Worm (Caenorhabditis elegans): ENCODE data around the gene ugt-39.

ugt-39 gene

ce11 chrV:7132248-7132647 lies 24.7 kb upstream of the ugt-39 start, which contains the start of gene sre-10:
Gene sre-10 (plus strand): TSS chrV:7132548.
- no peak for TF ChIP-seq klf-2 (GFP tag; conservative IDR thresholded peaks at IDR 0.05)
- TF ChIP-seq flt-1 (GFP tag; IDR thresholded peaks at IDR 0.05), result no peak
- TF ChIP-seq ref-1 (GFP tag; conservative IDR thresholded peaks at IDR 0.05), result no peak
- no peak for TF ChIP-seq T22C8.4 (GFP tag; IDR thresholded peaks at IDR 0.05)
- no peak for TF ChIP-seq cog-1 (tag; optimal IDR thresholded peaks at IDR 0.05)
- TF ChIP-seq ztf-29 (GFP tag; IDR thresholded peaks at IDR 0.05), result no peak
- TF ChIP-seq tab-1 (GFP tag; IDR thresholded peaks at IDR 0.05), result no peak
- TF ChIP-seq med-1 (GFP tag; optimal IDR thresholded peaks at IDR 0.05; ENCODE audit: insufficient read depth), result no peak

ce11 chrV:7133963-7134362 lies 23.0 kb upstream of the ugt-39 start, which contains the start of gene F10D2.16:
Gene F10D2.16 (plus strand): TSS chrV:7134263.
- no peak for TF ChIP-seq ztf-23 (GFP tag; IDR thresholded peaks at IDR 0.05)
- TF ChIP-seq med-1 (GFP tag; optimal IDR thresholded peaks at IDR 0.05; ENCODE audit: insufficient read depth), result no peak
- no peak for TF ChIP-seq ref-1 (GFP tag; conservative IDR thresholded peaks at IDR 0.05)
- TF ChIP-seq T22C8.4 (GFP tag; IDR thresholded peaks at IDR 0.05), result no peak
- TF ChIP-seq flt-1 (GFP tag; IDR thresholded peaks at IDR 0.05), result no peak
- no peak for TF ChIP-seq cog-1 (tag; optimal IDR thresholded peaks at IDR 0.05)
- no peak for TF ChIP-seq tab-1 (GFP tag; IDR thresholded peaks at IDR 0.05)
- no peak for TF ChIP-seq ztf-29 (GFP tag; IDR thresholded peaks at IDR 0.05)
- TF ChIP-seq klf-2 (GFP tag; conservative IDR thresholded peaks at IDR 0.05), result no peak

ce11 chrV:7136859-7137258 lies 20.1 kb upstream of the ugt-39 start:
- TF ChIP-seq klf-2 (GFP tag; conservative IDR thresholded peaks at IDR 0.05) (no peak), T22C8.4 (GFP tag; IDR thresholded peaks at IDR 0.05) (no peak), ztf-23 (GFP tag; IDR thresholded peaks at IDR 0.05) (no peak), ref-1 (GFP tag; conservative IDR thresholded peaks at IDR 0.05) (no peak)

ce11 chrV:7138320-7138719 lies 18.6 kb upstream of the ugt-39 start, which contains the start of gene str-112:
Gene str-112 (minus strand): TSS chrV:7138420.
- TF ChIP-seq ztf-29 (GFP tag; IDR thresholded peaks at IDR 0.05) (no peak), cog-1 (tag; optimal IDR thresholded peaks at IDR 0.05) (no peak)

- TF ChIP-seq tab-1 (GFP tag; IDR thresholded peaks at IDR 0.05) (no peak), med-1 (GFP tag; optimal IDR thresholded peaks at IDR 0.05; ENCODE audit: insufficient read depth) (no peak), cog-1 (tag; optimal IDR thresholded peaks at IDR 0.05) (no peak), flt-1 (GFP tag; IDR thresholded peaks at IDR 0.05) (no peak), ref-1 (GFP tag; conservative IDR thresholded peaks at IDR 0.05) (no peak), ztf-29 (GFP tag; IDR thresholded peaks at IDR 0.05) (no peak), ztf-23 (GFP tag; IDR thresholded peaks at IDR 0.05) (no peak), klf-2 (GFP tag; conservative IDR thresholded peaks at IDR 0.05) (no peak), T22C8.4 (GFP tag; IDR thresholded peaks at IDR 0.05) (no peak)
Observed at ce11 chrV:7140368-7140767, 16.6 kb upstream of the ugt-39 start.

- TF ChIP-seq med-1 (GFP tag; optimal IDR thresholded peaks at IDR 0.05; ENCODE audit: insufficient read depth), result no peak
- TF ChIP-seq T22C8.4 (GFP tag; IDR thresholded peaks at IDR 0.05), result no peak
- no peak for TF ChIP-seq ztf-29 (GFP tag; IDR thresholded peaks at IDR 0.05)
- no peak for TF ChIP-seq cog-1 (tag; optimal IDR thresholded peaks at IDR 0.05)
- TF ChIP-seq ref-1 (GFP tag; conservative IDR thresholded peaks at IDR 0.05), result no peak
- no peak for TF ChIP-seq klf-2 (GFP tag; conservative IDR thresholded peaks at IDR 0.05)
- no peak for TF ChIP-seq ztf-23 (GFP tag; IDR thresholded peaks at IDR 0.05)
- no peak for TF ChIP-seq flt-1 (GFP tag; IDR thresholded peaks at IDR 0.05)
- TF ChIP-seq tab-1 (GFP tag; IDR thresholded peaks at IDR 0.05), result no peak
Observed at ce11 chrV:7141864-7142263, 15.1 kb upstream of the ugt-39 start, which contains the start of gene ugt-40. Gene ugt-40 (minus strand): TSS chrV:7141964.

- no peak for TF ChIP-seq ztf-23 (GFP tag; IDR thresholded peaks at IDR 0.05)
- no peak for TF ChIP-seq cog-1 (tag; optimal IDR thresholded peaks at IDR 0.05)
- no peak for TF ChIP-seq T22C8.4 (GFP tag; IDR thresholded peaks at IDR 0.05)
- TF ChIP-seq tab-1 (GFP tag; IDR thresholded peaks at IDR 0.05), result no peak
- TF ChIP-seq flt-1 (GFP tag; IDR thresholded peaks at IDR 0.05), result no peak
- no peak for TF ChIP-seq med-1 (GFP tag; optimal IDR thresholded peaks at IDR 0.05; ENCODE audit: insufficient read depth)
- TF ChIP-seq ztf-29 (GFP tag; IDR thresholded peaks at IDR 0.05), result no peak
- TF ChIP-seq ref-1 (GFP tag; conservative IDR thresholded peaks at IDR 0.05), result no peak
- TF ChIP-seq klf-2 (GFP tag; conservative IDR thresholded peaks at IDR 0.05), result no peak
Observed at ce11 chrV:7142661-7143060, 14.3 kb upstream of the ugt-39 start.

- TF ChIP-seq ztf-23 (GFP tag; IDR thresholded peaks at IDR 0.05), result no peak
- TF ChIP-seq ref-1 (GFP tag; conservative IDR thresholded peaks at IDR 0.05), result no peak
- no peak for TF ChIP-seq ztf-29 (GFP tag; IDR thresholded peaks at IDR 0.05)
- TF ChIP-seq med-1 (GFP tag; optimal IDR thresholded peaks at IDR 0.05; ENCODE audit: insufficient read depth), result no peak
- TF ChIP-seq T22C8.4 (GFP tag; IDR thresholded peaks at IDR 0.05), result no peak
Observed at ce11 chrV:7145250-7145850, 11.6 kb upstream of the ugt-39 start, which contains the start of gene ugt-37. Gene ugt-37 (minus strand): TSS chrV:7145318.

ce11 chrV:7147370-7147769 lies 9.6 kb upstream of the ugt-39 start, which contains the start of gene ugt-38:
Gene ugt-38 (minus strand): TSS chrV:7147470.
- TF ChIP-seq cog-1 (tag; optimal IDR thresholded peaks at IDR 0.05) (no peak), klf-2 (GFP tag; conservative IDR thresholded peaks at IDR 0.05) (no peak), med-1 (GFP tag; optimal IDR thresholded peaks at IDR 0.05; ENCODE audit: insufficient read depth) (no peak), tab-1 (GFP tag; IDR thresholded peaks at IDR 0.05) (no peak), ref-1 (GFP tag; conservative IDR thresholded peaks at IDR 0.05) (no peak), T22C8.4 (GFP tag; IDR thresholded peaks at IDR 0.05) (no peak), ztf-29 (GFP tag; IDR thresholded peaks at IDR 0.05) (no peak), ztf-23 (GFP tag; IDR thresholded peaks at IDR 0.05) (no peak), flt-1 (GFP tag; IDR thresholded peaks at IDR 0.05) (no peak)

ce11 chrV:7150570-7150969 lies 6.4 kb upstream of the ugt-39 start, which contains the start of gene F10D2.8:
Gene F10D2.8 (minus strand): TSS chrV:7150714.
- TF ChIP-seq ztf-29 (GFP tag; IDR thresholded peaks at IDR 0.05), result no peak
- no peak for TF ChIP-seq tab-1 (GFP tag; IDR thresholded peaks at IDR 0.05)
- no peak for TF ChIP-seq klf-2 (GFP tag; conservative IDR thresholded peaks at IDR 0.05)
- no peak for TF ChIP-seq med-1 (GFP tag; optimal IDR thresholded peaks at IDR 0.05; ENCODE audit: insufficient read depth)
- TF ChIP-seq ref-1 (GFP tag; conservative IDR thresholded peaks at IDR 0.05), result no peak
- TF ChIP-seq cog-1 (tag; optimal IDR thresholded peaks at IDR 0.05), result no peak
- no peak for TF ChIP-seq T22C8.4 (GFP tag; IDR thresholded peaks at IDR 0.05)
- TF ChIP-seq flt-1 (GFP tag; IDR thresholded peaks at IDR 0.05), result no peak
- no peak for TF ChIP-seq ztf-23 (GFP tag; IDR thresholded peaks at IDR 0.05)
